Worm (Caenorhabditis elegans) whole organism, young adult: Measurements from ENCODE around the gene madd-3.

Experiments
- B0035.1 ChIP-seq: sonication (generic microtip); optimal IDR thresholded peaks from 2 replicates; lab custom pipeline; 2016; ENCODE audit warnings: missing genetic modification characterization, mild to moderate bottlenecking, missing compliant biosample characterization, missing genotype, missing genetic modification reagents
- Y53G8AR.9 ChIP-seq: fragments of 200-800 bp; sonication (Bioruptor generic); conservative IDR thresholded peaks from 2 replicates; pipeline ENCODE4 v1.3.6; 2022; ENCODE audit warnings: missing genetic modification reagents, missing genetic modification characterization, missing compliant biosample characterization
- Y67H2A.10 ChIP-seq: fragments of 200-800 bp; sonication (Bioruptor generic); conservative IDR thresholded peaks from 2 replicates; pipeline ENCODE4 v1.3.6; 2022; ENCODE audit warnings: missing genetic modification reagents, missing genetic modification characterization, missing compliant biosample characterization
- Y95B8A.8 ChIP-seq: fragments of 200-800 bp; sonication (Bioruptor generic); IDR thresholded peaks from 2 replicates; pipeline ENCODE4 v1.3.6; 2022; ENCODE audit warnings: missing genetic modification reagents, missing genetic modification characterization, missing compliant biosample characterization
- lin-26 ChIP-seq: fragments of 200-800 bp; sonication (Bioruptor generic); IDR thresholded peaks from 2 replicates; pipeline ENCODE4 v1.3.6; 2022; ENCODE audit warnings: missing genetic modification reagents, missing genetic modification characterization, missing compliant biosample characterization
- snpc-1.1 ChIP-seq: sonication (generic microtip); optimal IDR thresholded peaks from 2 replicates; lab custom pipeline; 2017; ENCODE audit warnings: missing genetic modification characterization, mild to moderate bottlenecking, missing compliant biosample characterization, antibody characterized with exemption, moderate library complexity, missing genotype, missing genetic modification reagents; ENCODE audit not compliant: insufficient read depth
- tbx-9 ChIP-seq: sonication (generic microtip); optimal IDR thresholded peaks from 2 replicates; lab custom pipeline; 2016; ENCODE audit warnings: borderline replicate concordance, missing genetic modification characterization, inconsistent platforms, missing compliant biosample characterization
- ztf-26 ChIP-seq: sonication (generic microtip); optimal IDR thresholded peaks from 2 replicates; lab custom pipeline; 2017; ENCODE audit warnings: missing genetic modification characterization, missing compliant biosample characterization

- TF ChIP-seq B0035.1 (tag; lab: Kevin White, UChicago) (no peak), lin-26 (GFP tag; lab: Robert Waterston, UW) (no peak), Y53G8AR.9 (GFP tag; lab: Robert Waterston, UW) (no peak), snpc-1.1 (tag; lab: Kevin White, UChicago) (no peak), ztf-26 (tag; lab: Kevin White, UChicago) (no peak), Y95B8A.8 (GFP tag; lab: Robert Waterston, UW) (no peak), Y67H2A.10 (GFP tag; lab: Robert Waterston, UW) (no peak), tbx-9 (tag; lab: Kevin White, UChicago) (no peak)
These were observed 8.6 kb downstream of the madd-3 start for ce11 chrX:14287888-14288287.
